Worm (Caenorhabditis elegans) whole organism, young adult: Measurements from ENCODE around the gene D2096.13.

Source experiments
- ZK185.1 ChIP-seq: sonication (generic microtip); optimal IDR thresholded peaks from 2 replicates; lab custom pipeline; 2016; ENCODE audit warnings: mild to moderate bottlenecking, missing genetic modification characterization, missing compliant biosample characterization; ENCODE audit not compliant: poor library complexity, severe bottlenecking
- athp-1 ChIP-seq: sonication (generic microtip); optimal IDR thresholded peaks from 2 replicates; lab custom pipeline; 2017; ENCODE audit warnings: mild to moderate bottlenecking, missing genetic modification characterization, missing compliant biosample characterization
- egl-18 ChIP-seq: fragments of 200-800 bp; sonication (Bioruptor generic); IDR thresholded peaks from 2 replicates; pipeline ENCODE4 v1.3.6; 2022; ENCODE audit warnings: missing genetic modification reagents, missing genetic modification characterization, missing compliant biosample characterization
- hrde-1 ChIP-seq: sonication (generic microtip); optimal IDR thresholded peaks from 2 replicates; lab custom pipeline; 2016; ENCODE audit warnings: missing genetic modification characterization, mild to moderate bottlenecking, missing compliant biosample characterization, moderate library complexity, missing genotype, missing genetic modification reagents, borderline replicate concordance
- lin-40 ChIP-seq: sonication (generic microtip); optimal IDR thresholded peaks from 2 replicates; lab custom pipeline; 2016; ENCODE audit warnings: missing genetic modification characterization, mild to moderate bottlenecking, missing compliant biosample characterization, missing genotype, missing genetic modification reagents
- madf-3 ChIP-seq: fragments of 200-800 bp; sonication (Bioruptor generic); IDR thresholded peaks from 2 replicates; pipeline ENCODE4 v1.3.6; 2022; ENCODE audit warnings: missing genetic modification reagents, missing genetic modification characterization, missing compliant biosample characterization
- nfya-2 ChIP-seq: fragments of 200-800 bp; sonication (Bioruptor generic); IDR thresholded peaks from 2 replicates; pipeline ENCODE4 v1.3.6; 2022; ENCODE audit warnings: missing genetic modification reagents, missing genetic modification characterization, missing compliant biosample characterization
- nfyb-1 ChIP-seq: fragments of 200-800 bp; sonication (Bioruptor generic); IDR thresholded peaks from 2 replicates; pipeline ENCODE4 v1.3.6; 2022; ENCODE audit warnings: missing genetic modification reagents, missing genetic modification characterization, missing compliant biosample characterization
- nhr-90 ChIP-seq: sonication (generic microtip); optimal IDR thresholded peaks from 2 replicates; lab custom pipeline; 2016; ENCODE audit warnings: missing genotype, mild to moderate bottlenecking, missing genetic modification characterization, missing compliant biosample characterization
- pha-4 ChIP-seq: fragments of 150-350 bp; sonication (generic microtip); optimal IDR thresholded peaks from 2 replicates; lab custom pipeline; 2014; ENCODE audit warnings: missing biosample characterization, missing genetic modification reagents, missing genetic modification characterization
- tbx-9 ChIP-seq: sonication (generic microtip); optimal IDR thresholded peaks from 2 replicates; lab custom pipeline; 2016; ENCODE audit warnings: borderline replicate concordance, missing genetic modification characterization, inconsistent platforms, missing compliant biosample characterization
- unc-62 ChIP-seq: fragments of 150-350 bp; optimal IDR thresholded peaks from 2 replicates; lab custom pipeline; 2014; ENCODE audit warnings: missing biosample characterization, missing genetic modification reagents, missing genetic modification characterization

ce11 chrIV:8394105-8394504, 35.7 kb upstream of the D2096.13 start, which contains the start of gene D2096.11:
- no peak for TF ChIP-seq nhr-90
- TF ChIP-seq pha-4 (tag; lab: Kevin White, UChicago) = no peak
- no peak for TF ChIP-seq lin-40 (tag; lab: Kevin White, UChicago)
- TF ChIP-seq madf-3 (GFP tag; lab: Robert Waterston, UW) = no peak
- no peak for TF ChIP-seq hrde-1
- TF ChIP-seq nfya-2 (GFP tag; lab: Robert Waterston, UW) = no peak
- no peak for TF ChIP-seq ZK185.1 (tag; lab: Kevin White, UChicago)
- TF ChIP-seq nfyb-1 = no peak
- no peak for TF ChIP-seq unc-62 (GFP tag; lab: Kevin White, UChicago)
- no peak for TF ChIP-seq athp-1 (tag; lab: Kevin White, UChicago)
- no peak for TF ChIP-seq egl-18 (GFP tag; lab: Robert Waterston, UW)
- no peak for TF ChIP-seq tbx-9
